Worm (Caenorhabditis elegans) whole organism, L4/young adult: ENCODE data around the gene ZC190.6.

ENCODE experiments used
- W03F9.2 ChIP-seq: fragments of 150-350 bp; optimal IDR thresholded peaks from 2 replicates; lab custom pipeline; 2014; ENCODE audit warnings: missing biosample characterization, missing genetic modification characterization
- dao-5 ChIP-seq: sonication (generic microtip); optimal IDR thresholded peaks from 2 replicates; lab custom pipeline; 2016; ENCODE audit warnings: missing genotype, missing genetic modification characterization, moderate library complexity, missing compliant biosample characterization
- him-1 ChIP-seq: sonication (generic microtip); optimal IDR thresholded peaks from 2 replicates; lab custom pipeline; 2016; ENCODE audit warnings: missing genotype, missing genetic modification reagents, missing genetic modification characterization, missing compliant biosample characterization

ZC190.6 gene

DNA sequence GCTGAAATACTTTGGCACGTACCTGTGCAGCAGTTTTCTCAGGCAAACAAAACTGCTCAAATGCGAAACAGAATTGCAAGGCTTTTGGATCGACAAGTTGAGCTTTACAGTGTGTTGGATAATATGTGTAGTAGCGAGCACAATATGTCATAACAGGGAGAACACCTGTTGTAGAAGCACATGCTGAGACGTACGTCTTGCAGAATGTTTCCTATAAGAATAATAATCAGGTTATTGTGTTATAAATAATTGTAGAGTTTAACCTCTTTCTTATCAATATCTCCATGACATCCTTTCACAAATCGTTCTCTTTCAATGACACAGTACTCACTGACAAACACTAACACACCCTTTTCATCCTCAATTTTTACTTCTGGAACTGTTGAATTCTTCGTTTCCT is 49.5 kb downstream of the ZC190.6 start:
- TF ChIP-seq W03F9.2 (no peak), dao-5 (tag; lab: Kevin White, UChicago) (no peak), him-1 (tag; lab: Kevin White, UChicago) (no peak)

DNA sequence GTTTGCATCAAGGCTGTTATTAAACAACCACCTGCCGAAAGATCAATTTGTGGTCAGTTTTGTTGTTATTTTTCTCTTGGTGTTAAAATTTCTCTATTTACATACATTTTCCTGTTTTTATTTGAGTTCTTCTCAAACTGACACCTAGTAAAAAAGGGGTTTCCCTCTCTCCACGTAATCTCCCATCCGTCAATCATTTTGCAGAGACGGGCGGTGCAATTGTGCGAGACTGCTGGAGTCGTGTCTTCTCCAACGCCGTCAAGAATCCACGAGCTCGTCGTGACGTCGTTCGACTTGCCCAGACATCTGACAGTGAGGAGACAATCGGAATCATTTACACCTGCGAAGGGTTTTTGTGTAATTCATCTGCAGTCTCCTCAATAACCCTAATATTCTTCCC is 50.7 kb downstream of the ZC190.6 start:
- TF ChIP-seq W03F9.2 (no peak), him-1 (tag; lab: Kevin White, UChicago) (no peak), dao-5 (tag; lab: Kevin White, UChicago) (no peak)
